Worm (Caenorhabditis elegans): ENCODE measurements around the gene gcy-8.

Gene gcy-8

DNA sequence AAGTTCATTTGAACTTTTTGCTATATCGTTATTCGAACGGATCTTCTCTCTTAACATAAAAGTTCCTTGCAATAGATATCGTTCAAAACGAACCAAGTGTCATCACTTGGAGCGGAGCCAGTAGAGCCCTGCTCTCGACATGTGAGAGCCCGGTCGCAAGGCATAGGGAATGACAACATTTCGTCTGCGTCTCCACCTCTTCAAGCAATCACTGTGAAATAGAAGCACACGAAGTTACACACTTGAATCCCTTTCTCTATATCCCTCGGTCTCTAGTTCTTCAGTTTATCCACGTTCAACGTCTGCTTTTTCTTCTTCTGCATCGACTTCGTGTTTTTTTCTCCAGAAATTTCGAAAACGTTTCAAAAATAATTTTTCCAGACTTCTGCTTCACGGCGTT lies 24.6 kb upstream of the gcy-8 start, which contains the start of gene C49H3.6 (continued):
- TF ChIP-seq lin-35 (GFP tag; optimal IDR thresholded peaks at IDR 0.05) (peak in 1 of 2 experiments; percentile 29), mep-1 (tag; optimal IDR thresholded peaks at IDR 0.05) (peak; percentile 38), unc-30 (tag; optimal IDR thresholded peaks at IDR 0.05) (no peak), fkh-10 (GFP tag; optimal IDR thresholded peaks at IDR 0.05) (peak; percentile 2), dsc-1 (tag; optimal IDR thresholded peaks at IDR 0.05) (peak; percentile 23), snu-23 (GFP tag; optimal IDR thresholded peaks at IDR 0.05) (peak; percentile 47), ets-5 (GFP tag; IDR thresholded peaks at IDR 0.05) (no peak), tbx-2 (tag; optimal IDR thresholded peaks at IDR 0.05) (peak; percentile 6), lin-39 (tag; optimal IDR thresholded peaks at IDR 0.05) (no peak), nhr-20 (tag; optimal IDR thresholded peaks at IDR 0.05) (peak; percentile 17), ceh-82 (tag; optimal IDR thresholded peaks at IDR 0.05) (peak in 1 of 3 experiments; percentile 39), mdl-1 (tag; optimal IDR thresholded peaks at IDR 0.05) (peak in 1 of 2 experiments; percentile 21), isw-1 (GFP tag; IDR thresholded peaks at IDR 0.05) (peak; percentile 18; the same call in 1 of the 2 replicates), dpl-1 (GFP tag; optimal IDR thresholded peaks at IDR 0.05) (peak in 1 of 3 experiments; percentile 18), irx-1 (tag; optimal IDR thresholded peaks at IDR 0.05) (no peak), fkh-8 (tag; optimal IDR thresholded peaks at IDR 0.05) (peak; percentile 43), C34B4.2 (tag; optimal IDR thresholded peaks at IDR 0.05) (no peak), swsn-7 (tag; optimal IDR thresholded peaks at IDR 0.05) (peak; percentile 40)

DNA sequence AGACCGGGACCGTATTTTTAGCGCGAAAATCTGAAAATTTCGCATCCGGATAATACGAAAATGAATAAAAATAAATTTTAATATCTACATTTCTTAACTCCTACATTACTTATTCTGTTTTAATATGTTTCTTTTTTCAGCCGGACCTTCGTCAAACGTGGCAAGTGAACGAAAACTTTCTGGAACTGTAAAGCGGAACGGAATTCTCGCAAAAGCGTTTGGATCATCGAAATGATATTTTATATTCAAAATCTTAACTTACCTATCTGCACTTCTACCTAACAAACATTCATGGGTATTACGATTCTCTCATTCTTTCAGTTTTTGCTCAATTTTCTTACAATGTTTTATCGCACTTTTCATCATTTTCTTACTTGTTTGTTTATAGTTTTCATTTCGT lies 21.3 kb upstream of the gcy-8 start:
- TF ChIP-seq isw-1 (GFP tag; IDR thresholded peaks at IDR 0.05) (no peak), efl-1 (optimal IDR thresholded peaks at IDR 0.05) (no peak), efl-1 (GFP tag; optimal IDR thresholded peaks at IDR 0.05 in 1 of 2) (peak in 1 of 2 experiments; percentile 91)

DNA sequence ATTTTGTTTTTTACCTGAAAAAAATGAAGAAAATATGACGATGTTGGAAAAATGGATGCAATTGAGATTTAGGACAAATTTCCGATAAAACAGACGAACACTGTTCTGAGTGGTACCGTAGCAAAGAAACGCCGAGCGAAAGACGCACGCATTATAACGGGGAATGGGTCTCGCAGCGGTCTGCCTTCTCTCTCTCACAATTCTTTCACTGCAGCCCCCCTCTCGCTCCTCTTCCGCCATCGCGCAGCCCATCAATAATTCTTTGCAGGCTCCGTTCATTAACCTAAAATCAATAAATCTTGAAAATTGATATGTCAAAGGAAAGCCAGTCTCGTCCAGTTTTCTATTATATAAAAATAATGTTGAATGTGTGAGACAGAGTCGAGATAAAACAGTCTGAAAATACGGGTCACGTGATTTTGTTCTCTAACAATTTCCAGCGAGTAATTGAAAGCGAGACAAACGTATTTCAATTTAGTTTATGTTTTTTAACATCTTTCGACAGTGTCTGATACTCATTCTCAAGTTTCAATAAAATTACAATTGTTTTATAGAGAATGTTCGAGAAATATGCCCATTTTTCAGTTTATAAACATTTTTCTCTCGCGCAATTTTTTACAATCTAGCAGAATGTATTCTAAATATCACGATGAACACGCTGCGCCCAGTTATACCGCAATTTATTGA lies 18.4 kb upstream of the gcy-8 start:
- TF ChIP-seq snpc-4 (tag; optimal IDR thresholded peaks at IDR 0.05) (no peak), swsn-7 (tag; optimal IDR thresholded peaks at IDR 0.05) (peak; percentile 20), elt-3 (tag; optimal IDR thresholded peaks at IDR 0.05) (no peak), nhr-11 (tag; optimal IDR thresholded peaks at IDR 0.05) (no peak), ceh-63 (GFP tag; optimal IDR thresholded peaks at IDR 0.05) (no peak), C34B4.2 (tag; optimal IDR thresholded peaks at IDR 0.05) (no peak), tbx-2 (tag; optimal IDR thresholded peaks at IDR 0.05) (peak; percentile 3), nhr-84 (tag; optimal IDR thresholded peaks at IDR 0.05) (no peak), hpl-2 (GFP tag; optimal IDR thresholded peaks at IDR 0.05) (no peak), aha-1 (tag; optimal IDR thresholded peaks at IDR 0.05) (no peak), zip-4 (GFP tag; optimal IDR thresholded peaks at IDR 0.05) (no peak), xbp-1 (tag; optimal IDR thresholded peaks at IDR 0.05) (no peak), grh-1 (GFP tag; IDR thresholded peaks at IDR 0.05) (no peak), sptf-1 (tag; optimal IDR thresholded peaks at IDR 0.05) (no peak), nhr-237 (tag; optimal IDR thresholded peaks at IDR 0.05) (no peak), lsy-2 (tag; optimal IDR thresholded peaks at IDR 0.05) (peak; percentile 18 to 51), ama-1 (optimal IDR thresholded peaks at IDR 0.05) (no peak), nhr-12 (tag; optimal IDR thresholded peaks at IDR 0.05) (no peak), mef-2 (tag; optimal IDR thresholded peaks at IDR 0.05) (no peak), C04F5.9 (tag; optimal IDR thresholded peaks at IDR 0.05) (no peak), mab-9 (GFP tag; IDR thresholded peaks at IDR 0.05) (no peak), efl-1 (optimal IDR thresholded peaks at IDR 0.05) (peak in 1 of 2 experiments; percentile 32), efl-1 (GFP tag; optimal IDR thresholded peaks at IDR 0.05 in 1 of 2) (peak; percentile 9 to 92), alr-1 (tag; optimal IDR thresholded peaks at IDR 0.05; ENCODE audit: borderline replicate concordance) (no peak), lin-14 (GFP tag; optimal IDR thresholded peaks at IDR 0.05) (peak; percentile 49), unc-86 (tag; optimal IDR thresholded peaks at IDR 0.05) (no peak), efl-3 (GFP tag; optimal IDR thresholded peaks at IDR 0.05) (no peak), ces-1 (GFP tag; optimal IDR thresholded peaks at IDR 0.05) (no peak), ceh-8 (GFP tag; optimal IDR thresholded peaks at IDR 0.05) (no peak), nhr-47 (tag; optimal IDR thresholded peaks at IDR 0.05) (peak; percentile 34), snu-23 (GFP tag; optimal IDR thresholded peaks at IDR 0.05) (peak; percentile 37), nhr-76 (tag; optimal IDR thresholded peaks at IDR 0.05) (no peak), lir-3 (tag; optimal IDR thresholded peaks at IDR 0.05; ENCODE audit: poor library complexity) (no peak), egl-13 (tag; optimal IDR thresholded peaks at IDR 0.05) (peak; percentile 41), nhr-19 (GFP tag; conservative IDR thresholded peaks at IDR 0.05) (no peak)
